Fruit fly (Drosophila melanogaster) whole organism, embryonic: ENCODE results near the gene CG33269.
A peak's percentile ranks its signal among the peaks of the same experiment; 100 is the strongest.

Experiments used
- Blimp-1 ChIP-seq: fragments of 200-800 bp; sonication (Bioruptor generic); optimal IDR thresholded peaks from 3 replicates; lab custom pipeline; 2018; ENCODE audit warnings: missing biosample characterization, missing genetic modification characterization, mild to moderate bottlenecking, moderate library complexity, missing genetic modification reagents
- Bteb2 ChIP-seq: fragments of 200-800 bp; sonication (Bioruptor generic); optimal IDR thresholded peaks from 2 replicates; lab custom pipeline; 2016; ENCODE audit warnings: missing biosample characterization, missing genetic modification characterization
- CG10565 ChIP-seq: fragments of 200-800 bp; sonication (Bioruptor generic); optimal IDR thresholded peaks from 3 replicates; lab custom pipeline; 2016; ENCODE audit warnings: missing biosample characterization, mild to moderate bottlenecking, missing genetic modification characterization
- CG11247 ChIP-seq: fragments of 200-800 bp; sonication (Bioruptor generic); IDR thresholded peaks from 2 replicates; pipeline ENCODE4 v1.3.6; 2022; ENCODE audit warnings: missing biosample characterization, missing genetic modification characterization
- CG12104 ChIP-seq: fragments of 200-800 bp; sonication (Bioruptor generic); optimal IDR thresholded peaks from 3 replicates; lab custom pipeline; 2016; ENCODE audit warnings: missing biosample characterization, missing genetic modification characterization
- CG16779 ChIP-seq: fragments of 200-800 bp; sonication (Bioruptor generic); IDR thresholded peaks from 2 replicates; pipeline ENCODE4 v1.3.6; 2022; ENCODE audit warnings: missing biosample characterization, missing genetic modification characterization
- CG16863 ChIP-seq: fragments of 200-800 bp; sonication (Bioruptor generic); optimal IDR thresholded peaks from 3 replicates; lab custom pipeline; 2016; ENCODE audit warnings: missing biosample characterization, missing genetic modification characterization
- CG18011 ChIP-seq: fragments of 200-800 bp; sonication (Bioruptor generic); optimal IDR thresholded peaks from 2 replicates; lab custom pipeline; 2017; ENCODE audit warnings: missing biosample characterization, missing genetic modification characterization, mild to moderate bottlenecking, moderate library complexity, missing genotype
- CG2202 ChIP-seq: fragments of 200-800 bp; sonication (Bioruptor generic); optimal IDR thresholded peaks from 2 replicates; lab custom pipeline; 2018; ENCODE audit warnings: missing biosample characterization, mild to moderate bottlenecking, missing genetic modification characterization
- CG2875 ChIP-seq: fragments of 200-800 bp; sonication (Bioruptor generic); optimal IDR thresholded peaks from 2 replicates; lab custom pipeline; 2017; ENCODE audit warnings: missing biosample characterization, mild to moderate bottlenecking, missing genetic modification characterization, missing genetic modification reagents
- CG30020 ChIP-seq: fragments of 200-800 bp; optimal IDR thresholded peaks from 2 replicates; lab custom pipeline; 2019; ENCODE audit warnings: missing biosample characterization, mild to moderate bottlenecking, missing genetic modification characterization, moderate library complexity
- CG32532 ChIP-seq: fragments of 200-800 bp; sonication (Bioruptor generic); IDR thresholded peaks from 2 replicates; pipeline ENCODE4 v1.3.6; 2022; ENCODE audit warnings: missing biosample characterization, missing genetic modification characterization
- CG42726 ChIP-seq: fragments of 200-800 bp; sonication (Bioruptor generic); IDR thresholded peaks from 2 replicates; pipeline ENCODE4 v1.3.6; 2022; ENCODE audit warnings: missing biosample characterization, missing genetic modification characterization; ENCODE audit not compliant: partially characterized antibody
- CG4820 ChIP-seq: fragments of 200-800 bp; sonication (Bioruptor generic); optimal IDR thresholded peaks from 3 replicates; lab custom pipeline; 2016; ENCODE audit warnings: missing biosample characterization, missing genetic modification characterization
- CG5180 ChIP-seq: fragments of 200-800 bp; sonication (Bioruptor generic); optimal IDR thresholded peaks from 3 replicates; lab custom pipeline; 2017; ENCODE audit warnings: missing biosample characterization, missing genetic modification characterization, mild to moderate bottlenecking, moderate library complexity, missing genetic modification reagents
- CG6654 ChIP-seq: fragments of 200-800 bp; sonication (Bioruptor generic); optimal IDR thresholded peaks from 2 replicates; lab custom pipeline; 2017; ENCODE audit warnings: missing biosample characterization, mild to moderate bottlenecking, missing genetic modification characterization
- CG8944 ChIP-seq: fragments of 200-800 bp; sonication (Bioruptor generic); optimal IDR thresholded peaks from 3 replicates; lab custom pipeline; 2016; ENCODE audit warnings: missing biosample characterization, missing genetic modification characterization
- CG9437 ChIP-seq: fragments of 200-800 bp; sonication (Bioruptor generic); optimal IDR thresholded peaks from 2 replicates; lab custom pipeline; 2018; ENCODE audit warnings: missing biosample characterization, mild to moderate bottlenecking, missing genetic modification characterization
- CHES-1-like ChIP-seq: fragments of 200-800 bp; sonication (Bioruptor generic); optimal IDR thresholded peaks from 2 replicates; lab custom pipeline; 2016; ENCODE audit warnings: missing biosample characterization, missing genetic modification characterization
- Fer3 ChIP-seq: fragments of 200-800 bp; sonication (Bioruptor generic); optimal IDR thresholded peaks from 2 replicates; lab custom pipeline; 2018; ENCODE audit warnings: missing biosample characterization, mild to moderate bottlenecking, missing genetic modification characterization, moderate library complexity
- H15 ChIP-seq: fragments of 200-800 bp; sonication (Bioruptor generic); IDR thresholded peaks from 3 replicates; pipeline ENCODE4 v1.3.6; 2022; ENCODE audit warnings: missing biosample characterization, missing genetic modification characterization
- Lim3 ChIP-seq: fragments of 200-800 bp; sonication (Bioruptor generic); IDR thresholded peaks from 2 replicates; pipeline ENCODE4 v1.3.6; 2022; ENCODE audit warnings: missing biosample characterization, missing genetic modification characterization
- MBD-R2 ChIP-seq: fragments of 200-800 bp; sonication (Bioruptor generic); IDR thresholded peaks from 2 replicates; pipeline ENCODE4 v1.3.6; 2022; ENCODE audit warnings: missing biosample characterization, missing genetic modification characterization
- Max ChIP-seq: fragments of 200-800 bp; sonication (Bioruptor generic); optimal IDR thresholded peaks from 2 replicates; lab custom pipeline; 2016; ENCODE audit warnings: missing biosample characterization, mild to moderate bottlenecking, missing genetic modification characterization
- Mrtf ChIP-seq: fragments of 200-800 bp; sonication (Bioruptor generic); IDR thresholded peaks from 3 replicates; pipeline ENCODE4 v1.3.6; 2022; ENCODE audit warnings: missing biosample characterization, missing genetic modification characterization
- PHDP ChIP-seq: fragments of 200-800 bp; sonication (Bioruptor generic); optimal IDR thresholded peaks from 3 replicates; lab custom pipeline; 2018; ENCODE audit warnings: missing biosample characterization, mild to moderate bottlenecking, missing genetic modification characterization, moderate library complexity
- ac ChIP-seq: fragments of 200-800 bp; sonication (Bioruptor generic); optimal IDR thresholded peaks from 3 replicates; lab custom pipeline; 2017; ENCODE audit warnings: missing biosample characterization, mild to moderate bottlenecking, missing genetic modification characterization
- ato ChIP-seq: fragments of 200-800 bp; sonication (Bioruptor generic); IDR thresholded peaks from 2 replicates; pipeline ENCODE4 v1.3.6; 2022; ENCODE audit warnings: missing biosample characterization, missing genetic modification characterization; ENCODE audit not compliant: partially characterized antibody
- caup ChIP-seq: fragments of 200-800 bp; sonication (Bioruptor generic); optimal IDR thresholded peaks from 3 replicates; lab custom pipeline; 2017; ENCODE audit warnings: missing biosample characterization, mild to moderate bottlenecking, missing genetic modification characterization, moderate library complexity; ENCODE audit not compliant: severe bottlenecking
- croc ChIP-seq: fragments of 200-800 bp; sonication (Bioruptor generic); conservative IDR thresholded peaks from 3 replicates; pipeline ENCODE4 v1.3.6; 2022; ENCODE audit warnings: missing biosample characterization, missing genetic modification characterization
- crp ChIP-seq, 2 experiments: fragments of 200-800 bp; sonication (Bioruptor generic); optimal IDR thresholded peaks; 2 replicates in 1 of 2; 3 replicates in 1 of 2; lab custom pipeline; 2017; ENCODE audit warnings: missing biosample characterization in 2 of 2, missing genetic modification characterization in 2 of 2, mild to moderate bottlenecking in 1 of 2, moderate library complexity in 1 of 2
- cwo ChIP-seq: fragments of 200-800 bp; sonication (Bioruptor generic); optimal IDR thresholded peaks from 3 replicates; lab custom pipeline; 2017; ENCODE audit warnings: missing biosample characterization, missing genetic modification characterization, mild to moderate bottlenecking, moderate library complexity, missing genetic modification reagents
- dati ChIP-seq: fragments of 200-800 bp; sonication (Bioruptor generic); IDR thresholded peaks from 2 replicates; pipeline ENCODE4 v1.3.6; 2022; ENCODE audit warnings: missing biosample characterization, missing genetic modification characterization
- ftz-f1 ChIP-seq: fragments of 200-800 bp; sonication (Bioruptor generic); optimal IDR thresholded peaks from 2 replicates; lab custom pipeline; 2016; ENCODE audit warnings: missing biosample characterization, missing genetic modification characterization
- gce ChIP-seq: fragments of 200-800 bp; sonication (Bioruptor generic); IDR thresholded peaks from 3 replicates; pipeline ENCODE4 v1.3.6; 2022; ENCODE audit warnings: missing biosample characterization, missing genetic modification characterization
- ken ChIP-seq: fragments of 200-800 bp; sonication (Bioruptor generic); IDR thresholded peaks from 3 replicates; pipeline ENCODE4 v1.3.6; 2022; ENCODE audit warnings: missing biosample characterization, missing genetic modification characterization
- klu ChIP-seq: fragments of 200-800 bp; sonication (Bioruptor generic); IDR thresholded peaks from 2 replicates; pipeline ENCODE4 v1.3.6; 2022; ENCODE audit warnings: missing biosample characterization, missing genetic modification characterization
- knrl ChIP-seq: fragments of 200-800 bp; sonication (Bioruptor generic); IDR thresholded peaks from 3 replicates; pipeline ENCODE4 v1.3.6; 2022; ENCODE audit warnings: missing biosample characterization, missing genetic modification characterization; ENCODE audit not compliant: partially characterized antibody
- lilli ChIP-seq: fragments of 200-800 bp; sonication (Bioruptor generic); optimal IDR thresholded peaks from 3 replicates; lab custom pipeline; 2016; ENCODE audit warnings: missing biosample characterization, missing genetic modification characterization
- lov ChIP-seq, 2 experiments: fragments of 200-800 bp in 1 of 2; fragments of >200 bp in 1 of 2; sonication (Bioruptor generic) in 1 of 2; IDR thresholded peaks in 1 of 2; optimal IDR thresholded peaks in 1 of 2; 2 replicates in 1 of 2; 3 replicates in 1 of 2; pipeline versions ENCODE4 v1.3.6 to Lab custom; 2017 to 2022; ENCODE audit warnings: missing biosample characterization in 1 of 2, missing genetic modification characterization in 1 of 2
- ro ChIP-seq: fragments of 200-800 bp; sonication (Bioruptor generic); IDR thresholded peaks from 2 replicates; pipeline ENCODE4 v1.3.6; 2022; ENCODE audit warnings: missing biosample characterization, missing genetic modification characterization
- so ChIP-seq: fragments of 200-800 bp; sonication (Bioruptor generic); IDR thresholded peaks from 3 replicates; pipeline ENCODE4 v1.3.6; 2022; ENCODE audit warnings: missing biosample characterization, missing genetic modification characterization
- ssp ChIP-seq: fragments of 200-800 bp; sonication (Bioruptor generic); IDR thresholded peaks from 2 replicates; pipeline ENCODE4 v1.3.6; 2022; ENCODE audit warnings: missing biosample characterization, missing genetic modification characterization
- tll ChIP-seq, 2 experiments: fragments of 200-800 bp in 1 of 2; fragments of >200 bp in 1 of 2; sonication (Bioruptor generic) in 1 of 2; optimal IDR thresholded peaks; 2 replicates each; lab custom pipeline; 2017 to 2019; ENCODE audit warnings: missing biosample characterization in 2 of 2, missing genetic modification characterization in 2 of 2, mild to moderate bottlenecking in 1 of 2, moderate library complexity in 1 of 2
- tna ChIP-seq: fragments of 200-800 bp; sonication (Bioruptor generic); IDR thresholded peaks from 2 replicates; pipeline ENCODE4 v1.3.6; 2022; ENCODE audit warnings: missing biosample characterization, missing genetic modification characterization; ENCODE audit not compliant: partially characterized antibody
- yki ChIP-seq: fragments of >200 bp; optimal IDR thresholded peaks from 3 replicates; lab custom pipeline; 2018
- zen2 ChIP-seq: fragments of 200-800 bp; sonication (Bioruptor generic); IDR thresholded peaks from 3 replicates; pipeline ENCODE4 v1.3.6; 2022; ENCODE audit warnings: missing biosample characterization, missing genetic modification characterization; ENCODE audit not compliant: partially characterized antibody

Gene CG33269

dm6 chr3L:11561946-11562760 lies 19.8 kb downstream of the CG33269 start, which contains the start of the genes CG7394 and Mob2 (continued):
- no peak for TF ChIP-seq CG10565 (GFP tag; lab: Kevin White, UChicago)
- no peak; the same call in 1 of the 2 replicates for TF ChIP-seq CG42726 (GFP tag; lab: Robert Waterston, UW)
- peak; percentile 96 to 99 for TF ChIP-seq crp (GFP tag; optimal IDR thresholded peaks at IDR 0.05; lab: Kevin White, UChicago)
- no peak for TF ChIP-seq ftz-f1
- peak; percentile 92 for TF ChIP-seq CG11247 (GFP tag; lab: Robert Waterston, UW)
- peak; percentile 80 for TF ChIP-seq klu
- TF ChIP-seq CG16779, result peak; percentile 90
- TF ChIP-seq lilli (GFP tag; lab: Kevin White, UChicago), result peak; percentile 95
- peak; percentile 62 for TF ChIP-seq ato (GFP tag; lab: Robert Waterston, UW)
- TF ChIP-seq tll (GFP tag; optimal IDR thresholded peaks at IDR 0.05; lab: Kevin White, UChicago), result peak in 1 of 2 experiments; percentile 40
- peak; percentile 37 for TF ChIP-seq CG2875 (GFP tag; lab: Kevin White, UChicago)
- TF ChIP-seq CG12104, result peak; percentile 73
- no peak for TF ChIP-seq lov (optimal IDR thresholded peaks at IDR 0.05; lab: Kevin White, UChicago)
- TF ChIP-seq lov (GFP tag; IDR thresholded peaks at IDR 0.05; lab: Robert Waterston, UW), result peak; percentile 79; the same call in 1 of the 3 replicates
- TF ChIP-seq CG32532 (GFP tag; lab: Robert Waterston, UW), result peak; percentile 94
- peak; percentile 28 for TF ChIP-seq CG6654
- peak; percentile 15 for TF ChIP-seq ac
- TF ChIP-seq yki (lab: Kevin White, UChicago), result no peak
- TF ChIP-seq zen2 (GFP tag; lab: Robert Waterston, UW), result no peak; the same call in 2 of the 3 replicates
- peak; percentile 45; the same call in 1 of the 2 replicates for TF ChIP-seq ro (GFP tag; lab: Robert Waterston, UW)
- TF ChIP-seq H15 (GFP tag; lab: Robert Waterston, UW), result peak; percentile 88
- peak; percentile 91 for TF ChIP-seq Max
- peak; percentile 64 for TF ChIP-seq CG8944 (GFP tag; lab: Kevin White, UChicago)
- peak; percentile 79; the same call in 2 of the 3 replicates for TF ChIP-seq so (GFP tag; lab: Robert Waterston, UW)
- TF ChIP-seq dati (GFP tag; lab: Robert Waterston, UW), result peak; percentile 67; the same call in 1 of the 2 replicates
- peak; percentile 86 for TF ChIP-seq Fer3 (tag; lab: Kevin White, UChicago)
- TF ChIP-seq Blimp-1 (GFP tag; lab: Kevin White, UChicago), result peak; percentile 88
- peak; percentile 73 for TF ChIP-seq CG16863
- peak; percentile 83 for TF ChIP-seq caup
- peak; percentile 88 for TF ChIP-seq CHES-1-like (GFP tag; lab: Kevin White, UChicago)
- peak; percentile 81 for TF ChIP-seq knrl
- peak; percentile 85 for TF ChIP-seq Bteb2 (GFP tag; lab: Kevin White, UChicago)
- TF ChIP-seq Lim3 (GFP tag; lab: Robert Waterston, UW), result 0 out of 2 replicates have a peak, but pooled peaks have one; percentile 19
- peak; percentile 70 for TF ChIP-seq CG9437
- peak; percentile 84 for TF ChIP-seq CG2202 (tag; lab: Kevin White, UChicago)
- peak; percentile 95 for TF ChIP-seq PHDP
- peak; percentile 73 for TF ChIP-seq CG30020 (tag; lab: Kevin White, UChicago)
- peak; percentile 81 for TF ChIP-seq CG18011
- peak; percentile 93 for TF ChIP-seq ken (GFP tag; lab: Robert Waterston, UW)
- TF ChIP-seq Mrtf (GFP tag; lab: Robert Waterston, UW), result peak; percentile 78
- TF ChIP-seq CG4820 (GFP tag; lab: Kevin White, UChicago), result peak; percentile 88
- peak; percentile 81 for TF ChIP-seq gce (GFP tag; lab: Robert Waterston, UW)
- peak; percentile 64 for TF ChIP-seq croc (GFP tag; lab: Robert Waterston, UW)
- TF ChIP-seq tna, result peak; percentile 79
- peak; percentile 78 for TF ChIP-seq cwo
- TF ChIP-seq MBD-R2 (GFP tag; lab: Robert Waterston, UW), result peak; percentile 81
- peak; percentile 73 for TF ChIP-seq CG5180 (GFP tag; lab: Kevin White, UChicago)
- TF ChIP-seq ssp, result peak; percentile 77
